Worm (Caenorhabditis elegans) whole organism, late embryonic: Measurements from ENCODE around the gene F56D6.8.

Source experiments
- C08G9.2 ChIP-seq: sonication (generic microtip); optimal IDR thresholded peaks from 2 replicates; lab custom pipeline; 2016; ENCODE audit warnings: mild to moderate bottlenecking, missing genetic modification characterization, moderate library complexity, missing compliant biosample characterization
- K09A11.1 ChIP-seq: sonication (generic microtip); optimal IDR thresholded peaks from 2 replicates; lab custom pipeline; 2017; ENCODE audit warnings: antibody characterized with exemption, mild to moderate bottlenecking, missing genetic modification characterization, missing compliant biosample characterization; ENCODE audit not compliant: insufficient read depth
- T23F11.4 ChIP-seq: fragments of 200-800 bp; sonication (Bioruptor generic); optimal IDR thresholded peaks from 2 replicates; lab custom pipeline; 2018; ENCODE audit warnings: mild to moderate bottlenecking, missing genetic modification characterization, missing compliant biosample characterization
- ahr-1 ChIP-seq: sonication (generic microtip); optimal IDR thresholded peaks from 2 replicates; lab custom pipeline; 2016; ENCODE audit warnings: missing genetic modification characterization, missing compliant biosample characterization
- ama-1 ChIP-seq: fragments of 150-350 bp; optimal IDR thresholded peaks from 2 replicates; lab custom pipeline; 2014
- ceh-14 ChIP-seq: sonication (generic microtip); optimal IDR thresholded peaks from 2 replicates; lab custom pipeline; 2016; ENCODE audit warnings: missing genotype, missing genetic modification characterization, missing compliant biosample characterization
- ceh-2 ChIP-seq: sonication (generic microtip); optimal IDR thresholded peaks from 2 replicates; lab custom pipeline; 2016; ENCODE audit warnings: missing genotype, missing genetic modification characterization, missing compliant biosample characterization
- ceh-22 ChIP-seq: sonication (generic microtip); optimal IDR thresholded peaks from 2 replicates; lab custom pipeline; 2017; ENCODE audit warnings: missing biosample characterization, missing genetic modification characterization
- ceh-34 ChIP-seq: sonication (generic microtip); optimal IDR thresholded peaks from 2 replicates; lab custom pipeline; 2016; ENCODE audit warnings: mild to moderate bottlenecking, missing genetic modification characterization, missing compliant biosample characterization
- ceh-45 ChIP-seq: fragments of 200-800 bp; sonication (Bioruptor generic); IDR thresholded peaks from 2 replicates; pipeline ENCODE4 v1.3.6; 2022; ENCODE audit warnings: missing genetic modification reagents, missing genetic modification characterization, missing compliant biosample characterization
- ceh-48 ChIP-seq: sonication (generic microtip); optimal IDR thresholded peaks from 2 replicates; lab custom pipeline; 2016; ENCODE audit warnings: missing genetic modification characterization, inconsistent platforms, missing compliant biosample characterization
- ceh-6 ChIP-seq: fragments of 200-800 bp; sonication (Bioruptor generic); optimal IDR thresholded peaks from 2 replicates; lab custom pipeline; 2018; ENCODE audit warnings: mild to moderate bottlenecking, missing genetic modification characterization, missing compliant biosample characterization
- che-1 ChIP-seq: sonication (generic microtip); optimal IDR thresholded peaks from 2 replicates; lab custom pipeline; 2016; ENCODE audit warnings: mild to moderate bottlenecking, missing genetic modification characterization, missing compliant biosample characterization
- dmd-4 ChIP-seq: sonication (generic microtip); optimal IDR thresholded peaks from 2 replicates; lab custom pipeline; 2016; ENCODE audit warnings: borderline replicate concordance, missing genetic modification characterization, missing compliant biosample characterization
- dve-1 ChIP-seq: sonication (generic microtip); optimal IDR thresholded peaks from 2 replicates; lab custom pipeline; 2017; ENCODE audit warnings: antibody characterized with exemption, mild to moderate bottlenecking, missing genetic modification characterization, missing compliant biosample characterization
- elt-2 ChIP-seq: sonication (generic microtip); optimal IDR thresholded peaks from 2 replicates; lab custom pipeline; 2016; ENCODE audit warnings: missing genetic modification reagents, missing genetic modification characterization, missing compliant biosample characterization
- ets-4 ChIP-seq: sonication (generic microtip); optimal IDR thresholded peaks from 2 replicates; lab custom pipeline; 2016; ENCODE audit warnings: missing genetic modification characterization, missing compliant biosample characterization
- eyg-1 ChIP-seq: sonication (generic microtip); optimal IDR thresholded peaks from 2 replicates; lab custom pipeline; 2016; ENCODE audit warnings: missing genotype, missing genetic modification characterization, missing compliant biosample characterization
- gmeb-2 ChIP-seq: sonication (generic microtip); optimal IDR thresholded peaks from 2 replicates; lab custom pipeline; 2016; ENCODE audit warnings: missing genetic modification characterization, inconsistent platforms, missing compliant biosample characterization
- hlh-6 ChIP-seq: sonication (generic microtip); optimal IDR thresholded peaks from 2 replicates; lab custom pipeline; 2016; ENCODE audit warnings: missing genotype, missing genetic modification characterization, missing compliant biosample characterization
- hlh-8 ChIP-seq: sonication (generic microtip); optimal IDR thresholded peaks from 2 replicates; lab custom pipeline; 2016; ENCODE audit warnings: missing genotype, missing genetic modification characterization, missing compliant biosample characterization
- lin-11 ChIP-seq: fragments of 200-800 bp; sonication (Bioruptor generic); optimal IDR thresholded peaks from 2 replicates; lab custom pipeline; 2018; ENCODE audit warnings: mild to moderate bottlenecking, missing genetic modification characterization, missing compliant biosample characterization
- nfya-1 ChIP-seq: sonication (generic microtip); optimal IDR thresholded peaks from 2 replicates; lab custom pipeline; 2017; ENCODE audit warnings: missing genetic modification characterization, mild to moderate bottlenecking, missing compliant biosample characterization, antibody characterized with exemption, moderate library complexity
- nhr-232 ChIP-seq: sonication (generic microtip); optimal IDR thresholded peaks from 2 replicates; lab custom pipeline; 2016; ENCODE audit warnings: missing genetic modification characterization, missing compliant biosample characterization
- npax-4 ChIP-seq: sonication (generic microtip); optimal IDR thresholded peaks from 2 replicates; lab custom pipeline; 2016; ENCODE audit warnings: missing genetic modification characterization, missing compliant biosample characterization
- pax-1 ChIP-seq: fragments of 150-350 bp; optimal IDR thresholded peaks from 2 replicates; lab custom pipeline; 2014; ENCODE audit warnings: missing biosample characterization, missing genetic modification characterization
- pha-4 ChIP-seq: fragments of 150-350 bp; optimal IDR thresholded peaks from 2 replicates; lab custom pipeline; 2018; ENCODE audit warnings: missing biosample characterization, missing genetic modification reagents, missing genetic modification characterization
- pqm-1 ChIP-seq: sonication (generic microtip); optimal IDR thresholded peaks from 2 replicates; lab custom pipeline; 2016; ENCODE audit warnings: missing genetic modification characterization, missing compliant biosample characterization
- pros-1 ChIP-seq: fragments of 150-350 bp; optimal IDR thresholded peaks from 2 replicates; lab custom pipeline; 2014; ENCODE audit warnings: missing biosample characterization, missing genetic modification reagents, missing genetic modification characterization
- rnt-1 ChIP-seq: sonication (generic microtip); optimal IDR thresholded peaks from 2 replicates; lab custom pipeline; 2016; ENCODE audit warnings: missing genetic modification characterization, missing compliant biosample characterization
- syd-9 ChIP-seq: sonication (generic microtip); optimal IDR thresholded peaks from 2 replicates; lab custom pipeline; 2016; ENCODE audit warnings: mild to moderate bottlenecking, missing genetic modification characterization, moderate library complexity, missing compliant biosample characterization
- tbx-7 ChIP-seq: sonication (generic microtip); optimal IDR thresholded peaks from 2 replicates; lab custom pipeline; 2016; ENCODE audit warnings: missing genotype, missing genetic modification characterization, missing compliant biosample characterization
- unc-55 ChIP-seq: sonication (generic microtip); optimal IDR thresholded peaks from 2 replicates; lab custom pipeline; 2017; ENCODE audit warnings: missing biosample characterization, missing genetic modification reagents, missing genetic modification characterization
- unc-86 ChIP-seq: sonication (generic microtip); optimal IDR thresholded peaks from 2 replicates; lab custom pipeline; 2016; ENCODE audit warnings: missing genetic modification characterization, missing compliant biosample characterization
- zip-5 ChIP-seq: sonication (generic microtip); optimal IDR thresholded peaks from 2 replicates; lab custom pipeline; 2016; ENCODE audit warnings: missing genetic modification characterization, missing compliant biosample characterization

F56D6.8 gene

DNA sequence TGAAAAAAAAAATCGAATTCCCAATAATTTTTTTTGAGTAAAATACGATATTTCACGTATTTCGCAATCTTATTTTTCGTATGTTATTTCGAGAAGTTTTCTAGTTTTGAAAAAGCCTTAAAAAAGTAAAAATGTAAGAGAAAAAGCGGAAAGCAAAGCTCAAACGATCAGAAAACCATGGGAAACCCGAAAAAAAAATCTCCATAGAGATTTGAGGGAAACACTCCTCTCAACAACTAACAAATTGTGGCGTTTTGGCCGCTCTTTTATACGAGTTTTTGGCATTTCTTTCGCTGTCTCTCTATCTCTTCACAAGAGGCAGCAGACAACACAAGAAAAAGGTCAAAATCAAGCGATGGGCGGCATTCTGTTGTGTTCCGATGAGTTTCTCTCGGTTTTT is 19.8 kb downstream of the F56D6.8 start:
- TF ChIP-seq gmeb-2 (tag; lab: Kevin White, UChicago) (peak; percentile 5), nhr-232 (tag; lab: Kevin White, UChicago) (no peak)

DNA sequence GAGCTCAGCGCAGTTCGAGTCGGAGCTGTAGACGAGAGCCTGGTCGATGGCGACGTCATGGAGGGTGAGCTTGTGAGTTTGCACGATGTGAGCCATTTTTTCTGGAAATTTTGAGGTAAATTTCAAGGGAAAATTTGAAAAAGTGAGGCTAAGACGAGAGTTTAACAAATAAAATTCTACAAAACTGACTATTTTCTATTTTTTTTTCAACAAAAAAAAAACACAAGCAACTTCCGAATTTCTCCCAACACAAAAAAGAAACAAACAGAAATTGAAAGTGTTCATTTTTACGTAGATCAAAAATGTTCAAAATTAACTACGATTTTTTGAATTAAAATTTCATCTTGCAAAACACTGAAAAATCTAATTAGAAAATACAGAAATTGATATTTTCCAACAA is 20.5 kb downstream of the F56D6.8 start, which contains the start of gene F37C4.5:
Gene F37C4.5 (minus strand): TSS at position 101 of the 400 bp plus-strand sequence.
- no peak for TF ChIP-seq hlh-8 (tag; lab: Kevin White, UChicago)
- no peak for TF ChIP-seq pros-1 (tag; lab: Kevin White, UChicago)
- no peak for TF ChIP-seq syd-9 (tag; lab: Kevin White, UChicago)
- no peak for TF ChIP-seq pha-4
- no peak for TF ChIP-seq npax-4 (tag; lab: Kevin White, UChicago)
- TF ChIP-seq che-1 (tag; lab: Kevin White, UChicago): no peak

DNA sequence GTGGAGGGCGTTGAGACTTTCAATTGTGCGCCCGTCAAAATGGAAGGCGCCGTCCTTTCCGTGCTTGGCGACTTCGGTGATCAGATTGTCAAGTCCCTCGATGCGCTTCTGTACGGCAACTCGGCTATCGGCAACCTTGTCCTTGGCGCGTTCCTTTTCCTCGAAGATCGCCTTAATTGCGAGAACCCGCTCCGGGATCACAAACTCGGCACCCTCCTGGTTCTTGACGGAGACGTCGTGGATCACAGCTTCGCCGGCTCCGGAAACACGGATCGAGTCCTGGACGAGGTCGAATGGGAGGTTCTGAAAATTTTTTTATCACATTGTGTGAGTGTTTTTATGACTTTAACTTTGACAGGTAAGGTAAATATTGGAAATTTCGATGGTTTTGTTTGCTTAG is 21.0 kb downstream of the F56D6.8 start:
- TF ChIP-seq ceh-22 (tag; lab: Kevin White, UChicago) (no peak), ama-1 (lab: Kevin White, UChicago) (no peak), K09A11.1 (tag; lab: Kevin White, UChicago) (no peak), unc-55 (GFP tag; lab: Kevin White, UChicago) (no peak)

DNA sequence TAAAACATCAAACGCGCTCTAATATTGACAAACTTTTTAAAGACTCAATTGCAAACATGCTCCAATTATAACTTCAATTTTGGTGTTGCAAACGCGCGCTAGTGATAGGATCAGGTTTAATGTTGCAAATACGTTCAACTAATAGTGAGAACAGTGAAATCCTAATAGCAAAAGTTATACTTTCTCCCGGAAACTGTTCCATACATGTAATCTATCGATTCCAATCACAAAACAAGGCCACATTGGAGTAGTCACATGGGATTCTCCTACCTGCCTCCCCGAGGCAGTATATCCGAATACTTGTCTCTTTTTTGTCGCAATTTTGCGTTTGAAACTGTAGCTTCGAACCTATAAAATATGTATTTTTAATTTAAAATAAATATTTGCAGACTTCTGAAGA is 24.4 kb downstream of the F56D6.8 start:
- TF ChIP-seq ahr-1 (tag; lab: Kevin White, UChicago) (no peak), syd-9 (tag; lab: Kevin White, UChicago) (no peak), ceh-34 (tag; lab: Kevin White, UChicago) (no peak), che-1 (tag; lab: Kevin White, UChicago) (no peak), pax-1 (tag; lab: Kevin White, UChicago) (no peak), dmd-4 (tag; lab: Kevin White, UChicago) (no peak), C08G9.2 (tag; lab: Kevin White, UChicago) (no peak), nfya-1 (no peak), ceh-45 (GFP tag; lab: Robert Waterston, UW) (no peak), ceh-22 (tag; lab: Kevin White, UChicago) (no peak), rnt-1 (tag; lab: Kevin White, UChicago) (no peak), hlh-8 (tag; lab: Kevin White, UChicago) (no peak)

DNA sequence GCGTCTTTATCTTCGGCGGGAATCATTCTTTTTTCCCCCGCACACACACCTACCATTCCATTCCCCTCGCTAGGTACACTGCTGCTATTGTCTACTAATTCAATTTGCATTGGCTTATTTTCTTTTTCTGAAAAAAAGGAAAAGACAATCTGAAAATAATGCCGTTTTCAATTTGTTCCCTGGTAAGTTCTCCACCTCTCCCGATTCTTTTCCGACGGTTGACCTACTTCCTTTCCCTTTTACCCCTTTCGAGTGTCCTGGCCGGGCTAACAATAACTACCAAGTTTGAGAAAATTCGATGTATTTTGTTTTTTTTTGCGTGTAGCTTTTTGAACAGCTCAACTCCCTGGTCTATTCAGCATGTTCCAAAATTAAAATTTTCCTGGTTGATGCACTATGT is 27.0 kb downstream of the F56D6.8 start, which contains the start of gene F37C4.4:
Gene F37C4.4 (plus strand): TSS at position 58 of the 400 bp plus-strand sequence.
- no peak for TF ChIP-seq hlh-6 (tag; lab: Kevin White, UChicago)
- no peak for TF ChIP-seq dve-1 (tag; lab: Kevin White, UChicago)
- TF ChIP-seq gmeb-2 (tag; lab: Kevin White, UChicago): no peak
- TF ChIP-seq unc-55 (GFP tag; lab: Kevin White, UChicago): no peak
- no peak for TF ChIP-seq nhr-232 (tag; lab: Kevin White, UChicago)
- TF ChIP-seq elt-2: no peak
- TF ChIP-seq ets-4 (tag; lab: Kevin White, UChicago): no peak
- no peak for TF ChIP-seq ceh-48 (tag; lab: Kevin White, UChicago)
- no peak for TF ChIP-seq ceh-14
- no peak for TF ChIP-seq T23F11.4 (GFP tag; lab: Kevin White, UChicago)
- no peak for TF ChIP-seq K09A11.1 (tag; lab: Kevin White, UChicago)
- no peak for TF ChIP-seq ceh-22 (tag; lab: Kevin White, UChicago)

DNA sequence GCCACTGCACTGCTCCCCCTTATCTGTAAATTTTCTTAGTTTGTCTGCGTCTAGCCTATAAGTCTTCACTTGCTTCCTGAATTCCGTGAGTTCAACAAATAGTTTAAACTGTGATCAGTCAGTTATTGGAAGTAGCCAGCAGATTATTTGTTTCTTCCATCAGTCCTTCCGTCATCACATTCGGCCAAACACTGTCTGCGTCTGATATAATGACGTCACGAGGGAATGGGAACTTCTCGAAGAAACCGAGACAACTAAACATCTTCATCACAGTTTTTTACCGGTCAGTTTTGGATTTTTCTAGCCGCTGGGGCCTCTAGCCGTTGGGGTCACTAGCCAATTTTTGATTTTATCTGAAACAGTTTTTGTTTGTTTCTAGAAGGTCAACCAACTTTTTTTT is 28.2 kb downstream of the F56D6.8 start:
- no peak for TF ChIP-seq pros-1 (tag; lab: Kevin White, UChicago)
- no peak for TF ChIP-seq syd-9 (tag; lab: Kevin White, UChicago)
- TF ChIP-seq ceh-14: no peak
- TF ChIP-seq ceh-6: no peak
- no peak for TF ChIP-seq zip-5 (tag; lab: Kevin White, UChicago)
- TF ChIP-seq ceh-2 (tag; lab: Kevin White, UChicago): no peak
- TF ChIP-seq unc-86 (tag; lab: Kevin White, UChicago): no peak
- TF ChIP-seq pqm-1 (tag; lab: Kevin White, UChicago): no peak
- no peak for TF ChIP-seq lin-11 (tag; lab: Kevin White, UChicago)
- TF ChIP-seq rnt-1 (tag; lab: Kevin White, UChicago): no peak
- no peak for TF ChIP-seq T23F11.4 (GFP tag; lab: Kevin White, UChicago)
- no peak for TF ChIP-seq gmeb-2 (tag; lab: Kevin White, UChicago)
- TF ChIP-seq tbx-7 (tag; lab: Kevin White, UChicago): no peak
- TF ChIP-seq nfya-1: no peak
- no peak for TF ChIP-seq eyg-1 (tag; lab: Kevin White, UChicago)
